Worm (Caenorhabditis elegans) whole organism, early embryonic: ENCODE results near the gene M05D6.2.

Experiments used
- aly-1 ChIP-seq: sonication (generic microtip); optimal IDR thresholded peaks from 2 replicates; lab custom pipeline; 2016; ENCODE audit warnings: missing genetic modification characterization, missing compliant biosample characterization
- ama-1 ChIP-seq: fragments of 150-350 bp; optimal IDR thresholded peaks from 2 replicates; lab custom pipeline; 2014
- ceh-36 ChIP-seq: sonication (generic microtip); optimal IDR thresholded peaks from 2 replicates; lab custom pipeline; 2016; ENCODE audit warnings: missing genetic modification characterization, inconsistent platforms, missing compliant biosample characterization
- ets-7 ChIP-seq: sonication (generic microtip); optimal IDR thresholded peaks from 2 replicates; lab custom pipeline; 2016; ENCODE audit warnings: missing genotype, missing genetic modification characterization, missing compliant biosample characterization
- hmbx-1 ChIP-seq: sonication (generic microtip); optimal IDR thresholded peaks from 2 replicates; lab custom pipeline; 2016; ENCODE audit warnings: mild to moderate bottlenecking, missing genetic modification characterization, missing compliant biosample characterization
- hnd-1 ChIP-seq: sonication (generic microtip); optimal IDR thresholded peaks from 2 replicates; lab custom pipeline; 2016; ENCODE audit warnings: missing genetic modification characterization, missing compliant biosample characterization
- pes-1 ChIP-seq: fragments of 200-800 bp; sonication (Bioruptor generic); IDR thresholded peaks from 2 replicates; pipeline ENCODE4 v1.3.6; 2022; ENCODE audit warnings: missing genetic modification reagents, missing genetic modification characterization, missing compliant biosample characterization
- scrt-1 ChIP-seq: fragments of 200-800 bp; sonication (Bioruptor generic); IDR thresholded peaks from 2 replicates; pipeline ENCODE4 v1.3.6; 2022; ENCODE audit warnings: missing genetic modification characterization, missing compliant biosample characterization
- tra-4 ChIP-seq: sonication (generic microtip); optimal IDR thresholded peaks from 2 replicates; lab custom pipeline; 2017; ENCODE audit warnings: missing genetic modification characterization, missing compliant biosample characterization

DNA sequence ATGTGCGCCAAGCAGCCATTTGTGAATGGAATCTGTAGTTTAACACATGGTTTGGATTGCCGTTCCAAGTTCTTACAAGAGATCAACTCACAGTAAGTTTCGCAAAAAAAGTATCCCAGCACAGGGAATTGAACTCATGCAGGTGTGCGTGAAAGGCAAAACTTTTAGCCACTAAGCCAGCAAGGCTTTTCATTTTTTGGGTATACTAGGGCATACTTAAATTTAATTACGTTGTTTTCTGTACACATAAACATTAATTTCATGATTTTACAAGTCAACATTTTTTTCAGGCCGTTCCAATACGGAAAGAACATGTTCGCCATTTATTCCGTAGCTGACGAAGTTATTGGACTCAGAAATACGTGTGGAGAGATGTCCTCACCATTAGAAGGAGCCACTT, 26.4 kb upstream of the M05D6.2 start:
- TF ChIP-seq hmbx-1 (tag; lab: Kevin White, UChicago) (no peak), ama-1 (no peak), ets-7 (tag; lab: Kevin White, UChicago) (no peak), pes-1 (GFP tag; lab: Robert Waterston, UW) (no peak), ceh-36 (tag; lab: Kevin White, UChicago) (no peak), tra-4 (tag; lab: Kevin White, UChicago) (no peak), hnd-1 (tag; lab: Kevin White, UChicago) (no peak), scrt-1 (GFP tag; lab: Robert Waterston, UW) (no peak), aly-1 (no peak)
